Worm (Caenorhabditis elegans): ENCODE data around the gene sysm-1.

sysm-1 gene

ce11 chrII:9061557-9062183 is 21.3 kb downstream of the sysm-1 start (continued):
- TF ChIP-seq nhr-6 (tag; optimal IDR thresholded peaks at IDR 0.05) (no peak), mxl-2 (GFP tag; conservative IDR thresholded peaks at IDR 0.05) (no peak), jun-1 (tag; optimal IDR thresholded peaks at IDR 0.05) (no peak), R02D3.7 (tag; optimal IDR thresholded peaks at IDR 0.05) (no peak), ZK546.5 (tag; optimal IDR thresholded peaks at IDR 0.05) (no peak), nhr-10 (tag; optimal IDR thresholded peaks at IDR 0.05) (peak; percentile 15), nhr-76 (tag; optimal IDR thresholded peaks at IDR 0.05) (no peak), unc-130 (GFP tag; optimal IDR thresholded peaks at IDR 0.05) (no peak), egl-27 (tag; optimal IDR thresholded peaks at IDR 0.05) (peak; percentile 3), set-16 (GFP tag; IDR thresholded peaks at IDR 0.05) (peak; percentile 89), dmd-9 (GFP tag; IDR thresholded peaks at IDR 0.05) (no peak), tra-1 (GFP tag; IDR thresholded peaks at IDR 0.05) (peak; percentile 53), daf-19 (GFP tag; conservative IDR thresholded peaks at IDR 0.05) (peak; percentile 72; the same call in 1 of the 2 replicates), tag-97 (GFP tag; IDR thresholded peaks at IDR 0.05) (no peak), fos-1 (tag; optimal IDR thresholded peaks at IDR 0.05) (no peak), F44E2.7 (GFP tag; IDR thresholded peaks at IDR 0.05) (no peak), sdz-12 (GFP tag; optimal IDR thresholded peaks at IDR 0.05) (no peak), pqm-1 (tag; optimal IDR thresholded peaks at IDR 0.05) (no peak), lin-39 (tag; optimal IDR thresholded peaks at IDR 0.05) (no peak), duxl-1 (tag; optimal IDR thresholded peaks at IDR 0.05; ENCODE audit: poor library complexity) (no peak), rbr-2 (tag; optimal IDR thresholded peaks at IDR 0.05) (peak; percentile 87)

ce11 chrII:9061099-9061498 is 21.9 kb downstream of the sysm-1 start, which contains the start of gene T24B8.3:
Gene T24B8.3, minus strand, starts transcription at chrII:9061137.
- TF ChIP-seq spr-3 (GFP tag; optimal IDR thresholded peaks at IDR 0.05), result no peak
- TF ChIP-seq ctbp-1 (GFP tag; IDR thresholded peaks at IDR 0.05), result no peak
- TF ChIP-seq lir-3 (tag; optimal IDR thresholded peaks at IDR 0.05), result no peak
- TF ChIP-seq dve-1 (tag; optimal IDR thresholded peaks at IDR 0.05; ENCODE audit: insufficient read depth), result peak; percentile 20
- peak; percentile 95 for TF ChIP-seq aha-1 (tag)
- no peak for TF ChIP-seq mxl-3 (GFP tag; optimal IDR thresholded peaks at IDR 0.05)
- TF ChIP-seq lsy-2 (tag; optimal IDR thresholded peaks at IDR 0.05), result peak in 1 of 2 experiments; percentile 58
- no peak for TF ChIP-seq hif-1 (tag; optimal IDR thresholded peaks at IDR 0.05)
- no peak for TF ChIP-seq madf-5 (GFP tag; IDR thresholded peaks at IDR 0.05)
- TF ChIP-seq Y5F2A.4 (GFP tag; optimal IDR thresholded peaks at IDR 0.05), result no peak
- TF ChIP-seq lin-1 (GFP tag; IDR thresholded peaks at IDR 0.05), result no peak
- TF ChIP-seq daf-16 (GFP tag; optimal IDR thresholded peaks at IDR 0.05), result no peak
- peak; percentile 45 for TF ChIP-seq daf-16 (tag; optimal IDR thresholded peaks at IDR 0.05)
- peak; percentile 25 for TF ChIP-seq mes-2 (tag; optimal IDR thresholded peaks at IDR 0.05; ENCODE audit: poor library complexity, severe bottlenecking)
- peak; percentile 1 for TF ChIP-seq dpl-1 (GFP tag; optimal IDR thresholded peaks at IDR 0.05)
- peak; percentile 9 for TF ChIP-seq hlh-30 (tag; optimal IDR thresholded peaks at IDR 0.05; ENCODE audit: insufficient read depth)

- peak; percentile 96 for TF ChIP-seq rbr-2 (tag; optimal IDR thresholded peaks at IDR 0.05)
- peak; percentile 95 for TF ChIP-seq hmg-1.1 (GFP tag; IDR thresholded peaks at IDR 0.05)
- TF ChIP-seq ztf-7 (tag; optimal IDR thresholded peaks at IDR 0.05), result peak; percentile 33
- peak; percentile 85 for TF ChIP-seq egl-43 (GFP tag; IDR thresholded peaks at IDR 0.05)
- no peak for TF ChIP-seq egl-27 (tag; optimal IDR thresholded peaks at IDR 0.05)
- peak; percentile 19 for TF ChIP-seq ceh-28 (tag; optimal IDR thresholded peaks at IDR 0.05)
- no peak for TF ChIP-seq daf-19 (GFP tag; conservative IDR thresholded peaks at IDR 0.05)
- TF ChIP-seq pha-4 (GFP tag; IDR thresholded peaks at IDR 0.05), result peak; percentile 67; the same call in 1 of the 2 replicates
- TF ChIP-seq pha-4 (tag; optimal IDR thresholded peaks at IDR 0.05), result no peak
- TF ChIP-seq F44E2.7 (GFP tag; IDR thresholded peaks at IDR 0.05), result no peak
- TF ChIP-seq spr-3 (GFP tag; optimal IDR thresholded peaks at IDR 0.05), result peak; percentile 37
- peak; percentile 68 to 95 for TF ChIP-seq mdl-1 (tag; optimal IDR thresholded peaks at IDR 0.05)
- TF ChIP-seq zip-11 (GFP tag; IDR thresholded peaks at IDR 0.05), result no peak
- 0 out of 2 replicates have a peak, but pooled peaks have one; percentile 72 for TF ChIP-seq nhr-42 (GFP tag; IDR thresholded peaks at IDR 0.05)
- TF ChIP-seq dpl-1 (GFP tag; optimal IDR thresholded peaks at IDR 0.05), result peak; percentile 67
- no peak for TF ChIP-seq unc-130 (GFP tag; optimal IDR thresholded peaks at IDR 0.05)
- peak; percentile 11 for TF ChIP-seq lin-15B (tag; optimal IDR thresholded peaks at IDR 0.05)
- TF ChIP-seq saeg-2 (GFP tag; IDR thresholded peaks at IDR 0.05), result no peak
Measured at ce11 chrII:9060332-9060840, 22.6 kb downstream of the sysm-1 start.
